Fruit fly (Drosophila melanogaster) whole organism, prepupa: ENCODE data around the gene Tcs3.
A peak's percentile ranks its signal among the peaks of the same experiment; 100 is the strongest.

Source experiments
- Blimp-1 ChIP-seq: fragments of 200-800 bp; sonication (Bioruptor generic); optimal IDR thresholded peaks from 3 replicates; lab custom pipeline; 2017; ENCODE audit warnings: missing biosample characterization, missing genetic modification characterization, mild to moderate bottlenecking, moderate library complexity, missing genetic modification reagents
- CG10631 ChIP-seq: fragments of 200-800 bp; sonication (Bioruptor generic); optimal IDR thresholded peaks from 2 replicates; lab custom pipeline; 2016; ENCODE audit warnings: missing biosample characterization, missing genetic modification characterization
- CG11762 ChIP-seq: fragments of 200-800 bp; sonication (Bioruptor generic); optimal IDR thresholded peaks from 3 replicates; lab custom pipeline; 2016; ENCODE audit warnings: missing biosample characterization, missing genetic modification characterization; ENCODE audit not compliant: insufficient read depth
- CG15336 ChIP-seq: fragments of 200-800 bp; sonication (Bioruptor generic); IDR thresholded peaks from 2 replicates; pipeline ENCODE4 v1.3.6; 2022; ENCODE audit warnings: missing biosample characterization, missing genetic modification characterization
- CG1621 ChIP-seq: fragments of 200-800 bp; sonication (Bioruptor generic); optimal IDR thresholded peaks from 3 replicates; lab custom pipeline; 2018; ENCODE audit warnings: missing biosample characterization, mild to moderate bottlenecking, missing genetic modification characterization
- CG16779 ChIP-seq: fragments of 200-800 bp; sonication (Bioruptor generic); optimal IDR thresholded peaks from 3 replicates; lab custom pipeline; 2017; ENCODE audit warnings: missing biosample characterization, mild to moderate bottlenecking, missing genetic modification characterization
- CG3032 ChIP-seq: fragments of 200-800 bp; optimal IDR thresholded peaks from 2 replicates; lab custom pipeline; 2019; ENCODE audit warnings: missing biosample characterization, mild to moderate bottlenecking, missing genetic modification characterization, moderate library complexity
- CG32006 ChIP-seq: fragments of 200-800 bp; sonication (Bioruptor generic); optimal IDR thresholded peaks from 3 replicates; lab custom pipeline; 2017; ENCODE audit warnings: missing biosample characterization, mild to moderate bottlenecking, missing genetic modification characterization
- CG34406 ChIP-seq: fragments of 200-800 bp; sonication (Bioruptor generic); optimal IDR thresholded peaks from 3 replicates; lab custom pipeline; 2016; ENCODE audit warnings: missing biosample characterization, missing genetic modification characterization
- CG3919 ChIP-seq: fragments of 200-800 bp; sonication (Bioruptor generic); optimal IDR thresholded peaks from 3 replicates; lab custom pipeline; 2016; ENCODE audit warnings: missing biosample characterization, missing genetic modification characterization
- CG4318 ChIP-seq: fragments of 200-800 bp; sonication (Bioruptor generic); optimal IDR thresholded peaks from 3 replicates; lab custom pipeline; 2017; ENCODE audit warnings: missing biosample characterization, mild to moderate bottlenecking, missing genetic modification characterization
- CG6163 ChIP-seq: fragments of 200-800 bp; sonication (Bioruptor generic); IDR thresholded peaks from 3 replicates; pipeline ENCODE4 v1.3.6; 2022; ENCODE audit warnings: missing biosample characterization, missing genetic modification characterization
- CG6808 ChIP-seq: fragments of 200-800 bp; sonication (Bioruptor generic); optimal IDR thresholded peaks from 3 replicates; lab custom pipeline; 2017; ENCODE audit warnings: missing biosample characterization, missing genetic modification characterization, mild to moderate bottlenecking, moderate library complexity, missing genetic modification reagents
- CG6854 ChIP-seq: fragments of 200-800 bp; sonication (Bioruptor generic); optimal IDR thresholded peaks from 2 replicates; lab custom pipeline; 2017; ENCODE audit warnings: missing biosample characterization, mild to moderate bottlenecking, missing genetic modification characterization
- CG7368 ChIP-seq: fragments of 200-800 bp; sonication (Bioruptor generic); optimal IDR thresholded peaks from 3 replicates; lab custom pipeline; 2016; ENCODE audit warnings: missing biosample characterization, missing genetic modification characterization
- CG8119 ChIP-seq: fragments of 200-800 bp; sonication (Bioruptor generic); IDR thresholded peaks from 3 replicates; pipeline ENCODE4 v1.3.6; 2022; ENCODE audit warnings: missing biosample characterization, missing genetic modification characterization
- CG8632 ChIP-seq: fragments of 200-800 bp; sonication (Bioruptor generic); optimal IDR thresholded peaks from 3 replicates; lab custom pipeline; 2016; ENCODE audit warnings: missing biosample characterization, missing genetic modification characterization
- Eip75B ChIP-seq: fragments of 200-800 bp; sonication (Bioruptor generic); optimal IDR thresholded peaks from 3 replicates; lab custom pipeline; 2016; ENCODE audit warnings: missing biosample characterization, missing genetic modification characterization
- Eip78C ChIP-seq: fragments of 200-800 bp; sonication (Bioruptor generic); peaks from one replicate; lab custom pipeline; 2016; ENCODE audit warnings: missing biosample characterization, missing genetic modification characterization
- Eip93F ChIP-seq: fragments of 200-800 bp; sonication (Bioruptor generic); optimal IDR thresholded peaks from 2 replicates; lab custom pipeline; 2016; ENCODE audit warnings: missing biosample characterization, mild to moderate bottlenecking, missing genetic modification characterization
- Ets96B ChIP-seq: fragments of 200-800 bp; optimal IDR thresholded peaks from 2 replicates; lab custom pipeline; 2019; ENCODE audit warnings: missing biosample characterization, mild to moderate bottlenecking, missing genetic modification characterization, moderate library complexity
- Hr39 ChIP-seq: fragments of 200-800 bp; sonication (Bioruptor generic); optimal IDR thresholded peaks from 2 replicates; lab custom pipeline; 2016; ENCODE audit warnings: missing biosample characterization, missing genetic modification characterization
- Hr4 ChIP-seq: fragments of 200-800 bp; sonication (Bioruptor generic); optimal IDR thresholded peaks from 3 replicates; lab custom pipeline; 2016; ENCODE audit warnings: missing biosample characterization, missing genetic modification characterization
- Lpt ChIP-seq: fragments of 200-800 bp; sonication (Bioruptor generic); optimal IDR thresholded peaks from 3 replicates; lab custom pipeline; 2016; ENCODE audit warnings: missing biosample characterization, missing genetic modification characterization
- Met ChIP-seq: fragments of 200-800 bp; sonication (Bioruptor generic); optimal IDR thresholded peaks from 3 replicates; lab custom pipeline; 2016; ENCODE audit warnings: missing biosample characterization, missing genetic modification characterization
- Smox ChIP-seq: fragments of 200-800 bp; sonication (Bioruptor generic); optimal IDR thresholded peaks from 3 replicates; lab custom pipeline; 2016; ENCODE audit warnings: missing biosample characterization, missing genetic modification characterization
- Sox102F ChIP-seq: fragments of 200-800 bp; sonication (Bioruptor generic); optimal IDR thresholded peaks from 2 replicates; lab custom pipeline; 2016; ENCODE audit warnings: missing biosample characterization, mild to moderate bottlenecking, missing genetic modification characterization
- achi ChIP-seq: fragments of 200-800 bp; sonication (Bioruptor generic); optimal IDR thresholded peaks from 3 replicates; lab custom pipeline; 2016; ENCODE audit warnings: missing biosample characterization, missing genetic modification characterization
- acj6 ChIP-seq: fragments of 200-800 bp; sonication (Bioruptor generic); optimal IDR thresholded peaks from 3 replicates; lab custom pipeline; 2016; ENCODE audit warnings: missing biosample characterization, missing genetic modification characterization
- dac ChIP-seq: fragments of 200-800 bp; sonication (Bioruptor generic); optimal IDR thresholded peaks from 2 replicates; lab custom pipeline; 2017; ENCODE audit warnings: missing biosample characterization, mild to moderate bottlenecking, missing genetic modification characterization
- dsx ChIP-seq: fragments of 200-800 bp; optimal IDR thresholded peaks from 3 replicates; lab custom pipeline; 2019; ENCODE audit warnings: missing biosample characterization, mild to moderate bottlenecking, missing genetic modification characterization, moderate library complexity; ENCODE audit not compliant: poor library complexity, severe bottlenecking
- eg ChIP-seq: fragments of 200-800 bp; sonication (Bioruptor generic); IDR thresholded peaks from 3 replicates; pipeline ENCODE4 v1.3.6; 2022; ENCODE audit warnings: missing biosample characterization, missing genetic modification characterization
- esn ChIP-seq: fragments of 200-800 bp; sonication (Bioruptor generic); optimal IDR thresholded peaks from 2 replicates; lab custom pipeline; 2016; ENCODE audit warnings: missing biosample characterization, mild to moderate bottlenecking, missing genetic modification characterization, moderate library complexity
- fd85E ChIP-seq: fragments of 200-800 bp; sonication (Bioruptor generic); optimal IDR thresholded peaks from 3 replicates; lab custom pipeline; 2016; ENCODE audit warnings: missing biosample characterization, missing genetic modification characterization
- fkh ChIP-seq: fragments of 200-800 bp; sonication (Bioruptor generic); optimal IDR thresholded peaks from 3 replicates; lab custom pipeline; 2017; ENCODE audit warnings: missing biosample characterization, mild to moderate bottlenecking, missing genetic modification characterization, moderate library complexity
- net ChIP-seq: fragments of 200-800 bp; sonication (Bioruptor generic); optimal IDR thresholded peaks from 3 replicates; lab custom pipeline; 2016; ENCODE audit warnings: missing biosample characterization, missing genetic modification characterization
- spab ChIP-seq: fragments of 200-800 bp; sonication (Bioruptor generic); optimal IDR thresholded peaks from 2 replicates; lab custom pipeline; 2017; ENCODE audit warnings: missing biosample characterization, mild to moderate bottlenecking, missing genetic modification characterization, missing genetic modification reagents
- ss ChIP-seq, 2 experiments: fragments of 200-800 bp; sonication (Bioruptor generic); optimal IDR thresholded peaks; 2 replicates in 1 of 2; 3 replicates in 1 of 2; lab custom pipeline; 2017 to 2018; ENCODE audit warnings: mild to moderate bottlenecking in 2 of 2, missing biosample characterization in 2 of 2, missing genetic modification characterization in 2 of 2, moderate library complexity in 1 of 2
- topi ChIP-seq: fragments of 200-800 bp; sonication (Bioruptor generic); optimal IDR thresholded peaks from 3 replicates; lab custom pipeline; 2016; ENCODE audit warnings: missing biosample characterization, missing genetic modification characterization
- vri ChIP-seq: fragments of 200-800 bp; sonication (Bioruptor generic); optimal IDR thresholded peaks from 3 replicates; lab custom pipeline; 2016; ENCODE audit warnings: missing biosample characterization, mild to moderate bottlenecking, missing genetic modification characterization

The Tcs3 gene

DNA sequence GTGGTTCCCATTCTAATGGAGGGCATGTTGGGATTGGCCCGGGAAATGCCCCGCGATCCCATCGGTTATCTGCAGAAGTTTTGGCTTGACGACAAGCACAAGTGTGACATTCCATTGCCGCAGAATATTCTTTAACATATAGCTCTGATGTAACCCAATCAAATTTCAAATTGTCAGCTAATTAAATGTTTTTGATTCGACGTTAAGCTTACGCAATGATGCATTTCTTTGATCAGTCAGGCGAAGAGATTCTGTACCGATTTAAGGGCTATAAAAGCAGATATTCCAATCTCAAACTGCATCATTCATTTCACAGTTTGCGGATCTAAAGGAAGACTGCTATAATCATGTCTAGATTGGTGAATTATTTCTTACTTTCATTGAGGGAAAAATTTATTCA lies 20.2 kb upstream of the Tcs3 start, which contains the start of gene retinin:
TSS of gene retinin (plus strand) at position 301 of the 400 bp plus-strand sequence.
- TF ChIP-seq esn (GFP tag; lab: Kevin White, UChicago) = no peak
- TF ChIP-seq CG11762 = no peak

- TF ChIP-seq CG3032 (tag; lab: Kevin White, UChicago) = no peak
- no peak for TF ChIP-seq CG6808 (GFP tag; lab: Kevin White, UChicago)
- TF ChIP-seq Ets96B (tag; lab: Kevin White, UChicago) = no peak
- TF ChIP-seq Met = no peak
These were observed 18.8 kb upstream of the Tcs3 start, which contains the start of gene CG13056 for dm6 chr3L:16333013-16333412. Gene CG13056, plus strand, starts transcription at chr3L:16333313.

dm6 chr3L:16334876-16335275 lies 16.9 kb upstream of the Tcs3 start:
- TF ChIP-seq Eip93F (GFP tag; lab: Kevin White, UChicago) (no peak), Eip78C (GFP tag; lab: Kevin White, UChicago) (peak; percentile 41), eg (0 out of 3 replicates have a peak, but pooled peaks have one; percentile 32)

dm6 chr3L:16337739-16338138 lies 14.1 kb upstream of the Tcs3 start:
- TF ChIP-seq dac (no peak), CG11762 (no peak), CG6808 (GFP tag; lab: Kevin White, UChicago) (no peak), CG7368 (GFP tag; lab: Kevin White, UChicago) (no peak), net (GFP tag; lab: Kevin White, UChicago) (no peak), CG1621 (tag; lab: Kevin White, UChicago) (no peak), Ets96B (tag; lab: Kevin White, UChicago) (no peak), Sox102F (GFP tag; lab: Kevin White, UChicago) (no peak), CG8632 (GFP tag; lab: Kevin White, UChicago) (no peak), Lpt (GFP tag; lab: Kevin White, UChicago) (no peak), CG15336 (no peak), fkh (GFP tag; lab: Kevin White, UChicago) (no peak), CG3919 (GFP tag; lab: Kevin White, UChicago) (no peak), vri (GFP tag; lab: Kevin White, UChicago) (no peak), ss (GFP tag; optimal IDR thresholded peaks at IDR 0.05; lab: Kevin White, UChicago) (no peak), CG4318 (GFP tag; lab: Kevin White, UChicago) (no peak), Smox (no peak), CG3032 (tag; lab: Kevin White, UChicago) (no peak), CG10631 (GFP tag; lab: Kevin White, UChicago) (no peak)

DNA sequence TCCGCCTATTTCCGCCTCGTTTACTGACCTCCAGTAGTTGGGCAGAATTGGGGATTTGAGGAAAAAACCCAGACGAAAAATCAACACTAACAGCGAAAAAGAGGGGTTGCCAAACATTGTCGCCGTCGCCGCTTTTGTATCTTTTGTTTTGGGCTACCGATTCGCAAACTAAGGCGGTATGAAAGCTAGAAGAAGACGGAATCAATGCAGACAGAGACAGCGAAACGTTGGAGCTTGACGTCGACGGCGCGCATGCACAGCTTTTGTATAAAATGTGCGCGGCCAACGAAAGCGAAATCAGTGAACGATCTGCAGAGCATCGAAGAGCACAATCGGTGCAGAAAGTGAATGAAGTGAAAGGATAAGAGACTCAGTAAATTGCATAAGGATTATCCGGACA lies 13.1 kb upstream of the Tcs3 start, which contains the start of gene CG4998:
TSS of gene CG4998 (plus strand) at position 301 of the 400 bp plus-strand sequence.
- TF ChIP-seq Eip75B (GFP tag; lab: Kevin White, UChicago) (no peak), Blimp-1 (GFP tag; lab: Kevin White, UChicago) (peak; percentile 75)
- TF ChIP-seq, all 60 proteins: peak for 1

DNA sequence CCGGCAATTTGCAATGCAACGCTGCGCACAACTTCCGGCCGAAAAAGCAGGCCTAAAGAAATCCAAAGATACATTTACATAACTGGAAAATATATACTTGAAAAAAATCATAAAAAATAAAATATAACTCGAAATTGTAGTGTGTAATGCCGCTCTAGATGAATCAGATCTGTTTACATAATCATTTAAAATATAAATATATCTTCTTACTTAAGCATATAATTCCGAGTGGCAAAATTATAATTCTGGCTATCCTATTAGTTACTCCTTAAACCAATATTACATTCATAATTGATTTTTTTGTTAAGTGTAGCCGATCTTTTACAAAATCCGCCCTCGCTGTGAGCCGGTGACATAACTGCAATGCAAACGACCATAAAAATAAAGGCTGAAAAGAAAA lies 12.3 kb upstream of the Tcs3 start:
- TF ChIP-seq CG32006 (GFP tag; lab: Kevin White, UChicago) (no peak), CG6808 (GFP tag; lab: Kevin White, UChicago) (no peak), CG4318 (GFP tag; lab: Kevin White, UChicago) (peak; percentile 28), achi (no peak), CG34406 (GFP tag; lab: Kevin White, UChicago) (peak; percentile 9), CG8632 (GFP tag; lab: Kevin White, UChicago) (no peak), CG15336 (peak; percentile 69), CG16779 (tag; lab: Kevin White, UChicago) (no peak), Hr4 (peak; percentile 64), eg (peak; percentile 31; the same call in 1 of the 3 replicates), acj6 (no peak), CG8119 (GFP tag; lab: Robert Waterston, UW) (peak; percentile 74), Hr39 (no peak), Lpt (GFP tag; lab: Kevin White, UChicago) (no peak), CG3919 (GFP tag; lab: Kevin White, UChicago) (no peak), vri (GFP tag; lab: Kevin White, UChicago) (no peak), topi (GFP tag; lab: Kevin White, UChicago) (no peak), CG6163 (peak; percentile 34; the same call in 1 of the 3 replicates), spab (GFP tag; lab: Kevin White, UChicago) (no peak), fd85E (GFP tag; lab: Kevin White, UChicago) (no peak), CG6854 (GFP tag; lab: Kevin White, UChicago) (no peak), dsx (GFP tag; lab: Kevin White, UChicago) (no peak), Eip78C (GFP tag; lab: Kevin White, UChicago) (peak; percentile 81), net (GFP tag; lab: Kevin White, UChicago) (no peak)
